Fruit fly (Drosophila melanogaster) whole organism, wandering third instar larva: ENCODE results near the gene Esp.

Experiments used
- Abd-B ChIP-seq: fragments of >200 bp; optimal IDR thresholded peaks from 2 replicates; lab custom pipeline; 2017; ENCODE audit warnings: missing biosample characterization, missing genetic modification characterization
- CG32264 ChIP-seq: fragments of 200-800 bp; sonication (Bioruptor generic); optimal IDR thresholded peaks from 2 replicates; lab custom pipeline; 2016; ENCODE audit warnings: missing biosample characterization, missing genetic modification characterization
- CG9705 ChIP-seq: fragments of 200-800 bp; sonication (Bioruptor generic); optimal IDR thresholded peaks from 2 replicates; lab custom pipeline; 2018; ENCODE audit warnings: missing biosample characterization, mild to moderate bottlenecking, missing genetic modification characterization
- CrebA ChIP-seq: fragments of 200-800 bp; sonication (Bioruptor generic); optimal IDR thresholded peaks from 2 replicates; lab custom pipeline; 2016; ENCODE audit warnings: missing biosample characterization, mild to moderate bottlenecking, missing genetic modification characterization, borderline replicate concordance
- Dfd ChIP-seq: fragments of >200 bp; optimal IDR thresholded peaks from 2 replicates; lab custom pipeline; 2017; ENCODE audit warnings: missing biosample characterization, missing genetic modification characterization
- Dif ChIP-seq: fragments of 200-275, 200-300 bp; sonication (Bioruptor generic); optimal IDR thresholded peaks from 2 replicates; lab custom pipeline; 2018; ENCODE audit warnings: missing biosample characterization, missing genetic modification characterization; ENCODE audit not compliant: partially characterized antibody
- GATAd ChIP-seq: sonication (Bioruptor generic); optimal IDR thresholded peaks from 2 replicates; lab custom pipeline; 2016; ENCODE audit warnings: missing biosample characterization, missing genetic modification characterization
- HLH106 ChIP-seq: fragments of 200-800 bp; optimal IDR thresholded peaks from 3 replicates; lab custom pipeline; 2019; ENCODE audit warnings: missing biosample characterization, mild to moderate bottlenecking, missing genetic modification characterization, moderate library complexity
- Hnf4 ChIP-seq: fragments of 200-800 bp; sonication (Bioruptor generic); optimal IDR thresholded peaks from 2 replicates; lab custom pipeline; 2016; ENCODE audit warnings: missing biosample characterization, mild to moderate bottlenecking, missing genetic modification characterization
- Hr78 ChIP-seq: fragments of >200 bp; optimal IDR thresholded peaks from 2 replicates; lab custom pipeline; 2017; ENCODE audit warnings: missing biosample characterization, missing genetic modification characterization
- Hr83 ChIP-seq: fragments of 200-300 bp; sonication (Bioruptor generic); optimal IDR thresholded peaks from 2 replicates; lab custom pipeline; 2016; ENCODE audit warnings: missing biosample characterization, mild to moderate bottlenecking, missing genetic modification characterization, moderate library complexity; ENCODE audit not compliant: poor library complexity, severe bottlenecking
- Jra ChIP-seq: sonication (Bioruptor generic); optimal IDR thresholded peaks from 2 replicates; lab custom pipeline; 2016; ENCODE audit warnings: missing biosample characterization, missing genetic modification characterization
- Mio ChIP-seq: sonication (Bioruptor generic); optimal IDR thresholded peaks from 2 replicates; lab custom pipeline; 2016; ENCODE audit warnings: missing biosample characterization, missing genetic modification characterization
- Myc ChIP-seq: fragments of >200 bp; optimal IDR thresholded peaks from 2 replicates; lab custom pipeline; 2017
- N ChIP-seq: fragments of >200 bp; optimal IDR thresholded peaks from 2 replicates; lab custom pipeline; 2018; ENCODE audit warnings: missing biosample characterization, missing external identifiers, missing genetic modification characterization
- OdsH ChIP-seq: fragments of 200-800 bp; sonication (Bioruptor generic); optimal IDR thresholded peaks from 2 replicates; lab custom pipeline; 2016; ENCODE audit warnings: missing biosample characterization, mild to moderate bottlenecking, missing genetic modification characterization
- Rel ChIP-seq, 2 experiments: fragments of 200-800 bp; sonication (Bioruptor generic) in 1 of 2; optimal IDR thresholded peaks; 2 replicates in 1 of 2; 3 replicates in 1 of 2; lab custom pipeline; 2016 to 2019; ENCODE audit warnings: mild to moderate bottlenecking in 2 of 2, missing biosample characterization in 2 of 2, missing genetic modification characterization in 2 of 2, moderate library complexity in 1 of 2
- Sp1 ChIP-seq: fragments of 200-800 bp; sonication (Bioruptor generic); optimal IDR thresholded peaks from 3 replicates; lab custom pipeline; 2019; ENCODE audit warnings: missing biosample characterization, mild to moderate bottlenecking, missing genetic modification characterization, moderate library complexity
- Vsx2 ChIP-seq: fragments of 200-300, 225-300 bp; sonication (Bioruptor generic); optimal IDR thresholded peaks from 2 replicates; lab custom pipeline; 2018; ENCODE audit warnings: missing biosample characterization, missing genetic modification characterization; ENCODE audit not compliant: partially characterized antibody
- br ChIP-seq: fragments of 200-800 bp; sonication (Bioruptor generic); optimal IDR thresholded peaks from 2 replicates; lab custom pipeline; 2016; ENCODE audit warnings: missing biosample characterization, missing genetic modification characterization
- brk ChIP-seq: fragments of 200-800 bp; sonication (Bioruptor generic); optimal IDR thresholded peaks from 2 replicates; lab custom pipeline; 2016; ENCODE audit warnings: missing biosample characterization, mild to moderate bottlenecking, missing genetic modification characterization
- dl ChIP-seq, 2 experiments: fragments of 175-275, 200-275 bp in 1 of 2; fragments of 200-275 bp in 1 of 2; sonication (Bioruptor generic); optimal IDR thresholded peaks; lab custom pipeline; 2018; ENCODE audit warnings: mild to moderate bottlenecking in 2 of 2, missing biosample characterization in 2 of 2, missing genetic modification characterization in 2 of 2, moderate library complexity in 2 of 2; ENCODE audit not compliant: partially characterized antibody in 2 of 2, insufficient read depth in 1 of 2
- dmrt93B ChIP-seq: fragments of 200-800 bp; sonication (Bioruptor generic); optimal IDR thresholded peaks from 2 replicates; lab custom pipeline; 2018; ENCODE audit warnings: missing biosample characterization, mild to moderate bottlenecking, missing genetic modification characterization
- dsf ChIP-seq: sonication (Bioruptor generic); optimal IDR thresholded peaks from 2 replicates; lab custom pipeline; 2016; ENCODE audit warnings: missing biosample characterization, missing genetic modification characterization, borderline replicate concordance
- ey ChIP-seq: fragments of 200-800 bp; sonication (Bioruptor generic); optimal IDR thresholded peaks from 2 replicates; lab custom pipeline; 2016; ENCODE audit warnings: missing biosample characterization, missing genetic modification characterization
- foxo ChIP-seq, 2 experiments: fragments of 200-800 bp; sonication (Bioruptor generic); optimal IDR thresholded peaks; 2 replicates in 1 of 2; 3 replicates in 1 of 2; lab custom pipeline; 2016 to 2017; ENCODE audit warnings: missing biosample characterization in 2 of 2, missing genetic modification characterization in 2 of 2
- fru ChIP-seq: fragments of 200-800 bp; sonication (Bioruptor generic); optimal IDR thresholded peaks from 3 replicates; lab custom pipeline; 2016; ENCODE audit warnings: missing biosample characterization, mild to moderate bottlenecking, missing genetic modification characterization
- h ChIP-seq: fragments of 200-800 bp; sonication (Bioruptor generic); optimal IDR thresholded peaks from 3 replicates; lab custom pipeline; 2016; ENCODE audit warnings: missing biosample characterization, mild to moderate bottlenecking, missing genetic modification characterization
- jim ChIP-seq: fragments of 175-275, 200-325 bp; sonication (Bioruptor generic); optimal IDR thresholded peaks from 2 replicates; lab custom pipeline; 2016; ENCODE audit warnings: missing biosample characterization, mild to moderate bottlenecking, missing genetic modification characterization
- lola ChIP-seq: fragments of >200 bp; optimal IDR thresholded peaks from 2 replicates; lab custom pipeline; 2017; ENCODE audit warnings: missing biosample characterization, missing genetic modification characterization
- pan ChIP-seq: fragments of >200 bp; optimal IDR thresholded peaks from 2 replicates; lab custom pipeline; 2017
- psq ChIP-seq: fragments of 200-800 bp; sonication (Bioruptor generic); optimal IDR thresholded peaks from 3 replicates; lab custom pipeline; 2017; ENCODE audit warnings: missing biosample characterization, mild to moderate bottlenecking, missing genetic modification characterization, moderate library complexity
- rgr ChIP-seq: fragments of 200-800 bp; sonication (Bioruptor generic); optimal IDR thresholded peaks from 3 replicates; lab custom pipeline; 2016; ENCODE audit warnings: missing biosample characterization, mild to moderate bottlenecking, missing genetic modification characterization
- sage ChIP-seq: fragments of 200-800 bp; sonication (Bioruptor generic); optimal IDR thresholded peaks from 2 replicates; lab custom pipeline; 2016; ENCODE audit warnings: missing biosample characterization, mild to moderate bottlenecking, missing genetic modification characterization
- sv ChIP-seq: fragments of 200-800 bp; sonication (Bioruptor generic); optimal IDR thresholded peaks from 3 replicates; lab custom pipeline; 2016; ENCODE audit warnings: missing biosample characterization, missing genetic modification characterization
- tai ChIP-seq: sonication (Bioruptor generic); optimal IDR thresholded peaks from 2 replicates; lab custom pipeline; 2016; ENCODE audit warnings: missing biosample characterization, missing genetic modification characterization
- usp ChIP-seq: fragments of >200 bp; optimal IDR thresholded peaks from 2 replicates; lab custom pipeline; 2017; ENCODE audit warnings: missing biosample characterization, missing genetic modification characterization
- woc ChIP-seq: sonication (Bioruptor generic); optimal IDR thresholded peaks from 2 replicates; lab custom pipeline; 2016; ENCODE audit warnings: missing biosample characterization, mild to moderate bottlenecking, missing genetic modification characterization

The Esp gene

DNA sequence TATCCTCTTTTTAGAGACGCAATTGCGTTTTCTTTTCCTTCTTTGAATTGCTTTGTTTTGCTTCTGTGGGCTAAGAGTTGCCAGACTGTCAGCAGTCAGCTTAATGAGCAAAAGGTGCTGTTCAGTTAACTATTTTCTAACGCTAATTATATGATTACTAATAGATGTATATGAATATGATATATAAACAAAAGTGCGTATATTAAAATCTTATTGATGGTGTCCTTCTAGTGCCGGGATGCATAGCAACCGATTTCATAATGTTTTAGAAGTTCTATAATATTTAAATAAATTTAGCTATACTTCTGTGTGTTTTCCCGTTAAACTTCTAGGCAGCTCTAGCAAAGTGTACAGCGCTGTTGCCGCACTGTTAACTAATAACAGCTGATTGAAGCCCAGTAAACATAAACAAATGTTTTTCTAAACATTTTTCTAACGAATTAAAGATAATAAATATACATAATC lies 11.8 kb upstream of the Esp start, which contains the start of the genes Kaz and CG43273:
Gene Kaz (minus strand): TSS at position 73 of the 465 bp plus-strand sequence.
Gene CG43273 (plus strand): TSS at position 415 of the 465 bp plus-strand sequence.
- no peak for TF ChIP-seq Hr78 (GFP tag; lab: Kevin White, UChicago)
- no peak for TF ChIP-seq Rel (GFP tag; optimal IDR thresholded peaks at IDR 0.05; lab: Kevin White, UChicago)
- TF ChIP-seq Rel (tag; optimal IDR thresholded peaks at IDR 0.05; lab: Kevin White, UChicago): no peak
- no peak for TF ChIP-seq brk (GFP tag; lab: Kevin White, UChicago)
- TF ChIP-seq br: no peak
- TF ChIP-seq Dfd: no peak
- no peak for TF ChIP-seq dl (GFP tag; optimal IDR thresholded peaks at IDR 0.05; lab: Kevin White, UChicago; ENCODE audit: insufficient read depth in 1 of 2, partially characterized antibody in 2 of 2)
- TF ChIP-seq Vsx2 (GFP tag; lab: Kevin White, UChicago): no peak
- TF ChIP-seq CrebA (GFP tag; lab: Kevin White, UChicago): no peak
- no peak for TF ChIP-seq rgr
- TF ChIP-seq Hnf4 (GFP tag; lab: Kevin White, UChicago): no peak
- TF ChIP-seq h (GFP tag; lab: Kevin White, UChicago): no peak
- TF ChIP-seq sv (GFP tag; lab: Kevin White, UChicago): peak; percentile 15
- no peak for TF ChIP-seq CG32264 (GFP tag; lab: Kevin White, UChicago)
- TF ChIP-seq usp (GFP tag; lab: Kevin White, UChicago): no peak
- TF ChIP-seq Jra (GFP tag; lab: Kevin White, UChicago): no peak
- TF ChIP-seq sage (GFP tag; lab: Kevin White, UChicago): peak; percentile 68
- TF ChIP-seq foxo (GFP tag; optimal IDR thresholded peaks at IDR 0.05; lab: Kevin White, UChicago): peak in 1 of 2 experiments; percentile 68
- TF ChIP-seq Hr83 (GFP tag; lab: Kevin White, UChicago): no peak
- TF ChIP-seq fru (GFP tag; lab: Kevin White, UChicago): no peak
- no peak for TF ChIP-seq GATAd
- peak; percentile 81 for TF ChIP-seq HLH106 (tag; lab: Kevin White, UChicago)
- TF ChIP-seq CG9705 (GFP tag; lab: Kevin White, UChicago): peak; percentile 64
- no peak for TF ChIP-seq Abd-B
- no peak for TF ChIP-seq tai (GFP tag; lab: Kevin White, UChicago)
- peak; percentile 75 for TF ChIP-seq psq
- peak; percentile 99 for TF ChIP-seq Myc (lab: Kevin White, UChicago)
- peak; percentile 42 for TF ChIP-seq ey (GFP tag; lab: Kevin White, UChicago)
- TF ChIP-seq dsf (GFP tag; lab: Kevin White, UChicago): no peak
- TF ChIP-seq lola (GFP tag; lab: Kevin White, UChicago): no peak
- TF ChIP-seq Sp1: no peak
- TF ChIP-seq jim (GFP tag; lab: Kevin White, UChicago): no peak
- TF ChIP-seq pan (lab: Kevin White, UChicago): no peak
- peak; percentile 78 for TF ChIP-seq woc
- no peak for TF ChIP-seq N (GFP tag; lab: Kevin White, UChicago)
- no peak for TF ChIP-seq dmrt93B (GFP tag; lab: Kevin White, UChicago)
- TF ChIP-seq OdsH (GFP tag; lab: Kevin White, UChicago): peak; percentile 49
- TF ChIP-seq Mio (GFP tag; lab: Kevin White, UChicago): no peak
- TF ChIP-seq Dif (GFP tag; lab: Kevin White, UChicago): no peak

DNA sequence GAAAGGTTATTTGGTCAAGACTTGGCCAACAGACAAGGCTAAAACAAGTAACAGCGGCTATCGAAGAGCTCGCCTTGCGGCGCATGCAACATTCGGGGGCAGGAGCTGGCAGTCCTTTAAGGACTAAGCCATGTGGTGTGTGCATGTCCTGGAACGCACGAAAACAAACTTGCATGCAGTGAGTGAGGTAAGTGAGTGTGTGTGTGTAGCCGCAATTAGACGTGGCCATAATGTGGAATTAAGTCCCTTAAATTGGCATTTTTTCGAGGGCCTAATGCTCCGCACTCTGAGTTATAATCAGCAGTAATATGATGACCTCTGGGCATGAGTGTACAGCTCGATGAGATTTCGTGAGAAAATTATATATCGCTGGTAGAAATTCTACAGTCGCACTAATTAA lies 8.1 kb upstream of the Esp start, which contains the start of gene sosie:
Gene sosie (plus strand): TSS at position 301 of the 400 bp plus-strand sequence.
- TF ChIP-seq foxo (GFP tag; optimal IDR thresholded peaks at IDR 0.05; lab: Kevin White, UChicago): no peak
- TF ChIP-seq sv (GFP tag; lab: Kevin White, UChicago): no peak

DNA sequence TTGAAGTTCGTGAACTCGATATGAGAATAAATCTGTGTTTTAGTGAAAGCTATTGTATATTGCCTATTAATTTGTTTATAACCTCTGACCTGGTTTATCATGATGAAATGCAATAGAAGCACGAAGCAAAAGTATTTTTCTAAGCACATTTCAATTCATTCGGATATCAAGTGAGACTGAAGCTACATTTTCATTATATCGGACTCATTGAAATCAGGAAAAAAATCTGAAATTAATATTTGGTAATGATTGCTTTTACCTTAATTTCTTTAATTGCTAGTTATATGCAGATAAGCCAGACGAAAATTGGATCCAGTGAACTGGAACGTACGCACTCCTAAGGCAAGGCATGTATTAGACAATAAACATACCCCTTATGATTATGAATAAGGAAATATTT lies 672 bp upstream of the Esp start, which contains the start of gene CG33658:
Gene CG33658 (minus strand): TSS at position 101 of the 400 bp plus-strand sequence.
- no peak for TF ChIP-seq Hr78 (GFP tag; lab: Kevin White, UChicago)
- TF ChIP-seq CrebA (GFP tag; lab: Kevin White, UChicago): no peak
- TF ChIP-seq Abd-B: no peak
- no peak for TF ChIP-seq br
- TF ChIP-seq CG32264 (GFP tag; lab: Kevin White, UChicago): no peak
- TF ChIP-seq Mio (GFP tag; lab: Kevin White, UChicago): no peak
- no peak for TF ChIP-seq psq
- TF ChIP-seq Dfd: no peak
- TF ChIP-seq dl (GFP tag; optimal IDR thresholded peaks at IDR 0.05; lab: Kevin White, UChicago; ENCODE audit: insufficient read depth in 1 of 2, partially characterized antibody in 2 of 2): no peak
- no peak for TF ChIP-seq Hnf4 (GFP tag; lab: Kevin White, UChicago)
- TF ChIP-seq sage (GFP tag; lab: Kevin White, UChicago): no peak
- TF ChIP-seq sv (GFP tag; lab: Kevin White, UChicago): no peak
- no peak for TF ChIP-seq Jra (GFP tag; lab: Kevin White, UChicago)
- TF ChIP-seq rgr: no peak
- TF ChIP-seq Myc (lab: Kevin White, UChicago): no peak
- no peak for TF ChIP-seq brk (GFP tag; lab: Kevin White, UChicago)
- TF ChIP-seq dmrt93B (GFP tag; lab: Kevin White, UChicago): no peak
